Fruit fly (Drosophila melanogaster): ENCODE measurements around the gene CG11369.
A peak's percentile ranks its signal among the peaks of the same experiment; 100 is the strongest.

CG11369 gene

dm6 chrX:7571200-7571599 lies 2.9 kb upstream of the CG11369 start (continued):
- TF ChIP-seq eve (GFP tag; optimal IDR thresholded peaks at IDR 0.05) (peak in 1 of 2 experiments; percentile 32), exex (tag; optimal IDR thresholded peaks at IDR 0.05) (no peak), zf30C (GFP tag; optimal IDR thresholded peaks at IDR 0.05) (peak; percentile 39), phol (tag; optimal IDR thresholded peaks at IDR 0.05) (peak; percentile 64), ci (GFP tag; IDR thresholded peaks at IDR 0.05) (peak; percentile 40; the same call in 1 of the 3 replicates), CG3838 (GFP tag; optimal IDR thresholded peaks at IDR 0.05) (no peak), Bdp1 (GFP tag; optimal IDR thresholded peaks at IDR 0.05) (no peak), toy (GFP tag; IDR thresholded peaks at IDR 0.05) (no peak), Aef1 (GFP tag; IDR thresholded peaks at IDR 0.05) (no peak), Mrtf (GFP tag; IDR thresholded peaks at IDR 0.05) (no peak), psq (GFP tag; optimal IDR thresholded peaks at IDR 0.05) (no peak), Sin3A (optimal IDR thresholded peaks at IDR 0.05) (no peak), gt (GFP tag; IDR thresholded peaks at IDR 0.05) (no peak), Chrac-16 (GFP tag; optimal IDR thresholded peaks at IDR 0.05) (peak; percentile 28), peb (GFP tag; IDR thresholded peaks at IDR 0.05) (no peak), CG17385 (GFP tag; optimal IDR thresholded peaks at IDR 0.05) (no peak), dysf (GFP tag; IDR thresholded peaks at IDR 0.05) (peak; percentile 43; the same call in 1 of the 3 replicates), fd96Cb (tag; optimal IDR thresholded peaks at IDR 0.05) (peak; percentile 55), crol (GFP tag; IDR thresholded peaks at IDR 0.05) (no peak), CG6689 (GFP tag; IDR thresholded peaks at IDR 0.05) (peak; percentile 47), CG12155 (GFP tag; optimal IDR thresholded peaks at IDR 0.05) (no peak), CG5953 (GFP tag; IDR thresholded peaks at IDR 0.05) (no peak), bsh (GFP tag; optimal IDR thresholded peaks at IDR 0.05) (peak in 1 of 2 experiments; percentile 67), CTCF (GFP tag; optimal IDR thresholded peaks at IDR 0.05) (no peak), HLH3B (GFP tag; IDR thresholded peaks at IDR 0.05) (0 out of 2 replicates have a peak, but pooled peaks have one; percentile 31), Abd-B (GFP tag; optimal IDR thresholded peaks at IDR 0.05) (peak; percentile 22), CG7745 (tag; optimal IDR thresholded peaks at IDR 0.05) (no peak), her (GFP tag; optimal IDR thresholded peaks at IDR 0.05) (no peak), disco-r (GFP tag; optimal IDR thresholded peaks at IDR 0.05) (no peak), Atf6 (GFP tag; IDR thresholded peaks at IDR 0.05) (no peak), bbx (GFP tag; IDR thresholded peaks at IDR 0.05; ENCODE audit: partially characterized antibody) (no peak), CG13624 (GFP tag; optimal IDR thresholded peaks at IDR 0.05) (no peak), Adf1 (GFP tag; IDR thresholded peaks at IDR 0.05) (no peak), sisA (GFP tag; IDR thresholded peaks at IDR 0.05) (0 out of 2 replicates have a peak, but pooled peaks have one; percentile 15), CG11504 (tag; optimal IDR thresholded peaks at IDR 0.05) (peak; percentile 59), lbe (GFP tag; optimal IDR thresholded peaks at IDR 0.05) (no peak), pzg (GFP tag; optimal IDR thresholded peaks at IDR 0.05) (no peak), scrt (GFP tag; optimal IDR thresholded peaks at IDR 0.05) (no peak), CG34422 (GFP tag; IDR thresholded peaks at IDR 0.05) (0 out of 3 replicates have a peak, but pooled peaks have one; percentile 41), wek (GFP tag; optimal IDR thresholded peaks at IDR 0.05) (no peak), lab (GFP tag; optimal IDR thresholded peaks at IDR 0.05) (no peak), CG6254 (GFP tag; optimal IDR thresholded peaks at IDR 0.05) (peak; percentile 20), Rx (GFP tag; IDR thresholded peaks at IDR 0.05) (no peak), esg (GFP tag; conservative IDR thresholded peaks at IDR 0.05) (0 out of 2 replicates have a peak, but pooled peaks have one; percentile 18), Hsf (GFP tag; optimal IDR thresholded peaks at IDR 0.05) (peak; percentile 40), Sry-β (GFP tag; optimal IDR thresholded peaks at IDR 0.05) (no peak), sna (GFP tag; IDR thresholded peaks at IDR 0.05; ENCODE audit: partially characterized antibody) (no peak), H15 (GFP tag; IDR thresholded peaks at IDR 0.05) (0 out of 3 replicates have a peak, but pooled peaks have one; percentile 31), Dip2 (GFP tag; IDR thresholded peaks at IDR 0.05) (no peak), Doc3 (GFP tag; IDR thresholded peaks at IDR 0.05; ENCODE audit: partially characterized antibody) (no peak), Hr39 (optimal IDR thresholded peaks at IDR 0.05) (no peak), CG1602 (GFP tag; optimal IDR thresholded peaks at IDR 0.05) (peak; percentile 31), CG16815 (GFP tag; optimal IDR thresholded peaks at IDR 0.05) (peak; percentile 37)
